Worm (Caenorhabditis elegans): ENCODE data around the gene spp-31.

ce11 chrIV:1455006-1455405 is 48.6 kb downstream of the spp-31 start:
- peak; percentile 5 for TF ChIP-seq ama-1 (optimal IDR thresholded peaks at IDR 0.05)
- no peak for TF ChIP-seq elt-1 (tag; optimal IDR thresholded peaks at IDR 0.05)
- TF ChIP-seq zag-1 (tag; optimal IDR thresholded peaks at IDR 0.05): no peak
- no peak for TF ChIP-seq fkh-10 (GFP tag; optimal IDR thresholded peaks at IDR 0.05)
- no peak for TF ChIP-seq nhr-12 (tag; optimal IDR thresholded peaks at IDR 0.05)
- no peak for TF ChIP-seq nhr-28 (tag; optimal IDR thresholded peaks at IDR 0.05)
- no peak for TF ChIP-seq unc-62 (GFP tag; optimal IDR thresholded peaks at IDR 0.05)
- peak; percentile 60 for TF ChIP-seq pqm-1 (tag; optimal IDR thresholded peaks at IDR 0.05)
- no peak for TF ChIP-seq nhr-25 (tag; optimal IDR thresholded peaks at IDR 0.05)
- TF ChIP-seq nhr-67 (tag; optimal IDR thresholded peaks at IDR 0.05): no peak
- no peak for TF ChIP-seq mdl-1 (tag; optimal IDR thresholded peaks at IDR 0.05)
- no peak for TF ChIP-seq tbx-2 (tag; optimal IDR thresholded peaks at IDR 0.05)
- no peak for TF ChIP-seq unc-39 (tag; optimal IDR thresholded peaks at IDR 0.05)

Data from whole organism, L3 larva.